Worm (Caenorhabditis elegans): ENCODE measurements around the gene egg-3.

egg-3 gene

ce11 chrII:10887097-10887496, 2.9 kb upstream of the egg-3 start:
- TF ChIP-seq med-1 (GFP tag; optimal IDR thresholded peaks at IDR 0.05; ENCODE audit: insufficient read depth): no peak
- TF ChIP-seq tab-1 (GFP tag; IDR thresholded peaks at IDR 0.05): no peak
- no peak for TF ChIP-seq flt-1 (GFP tag; IDR thresholded peaks at IDR 0.05)
- no peak for TF ChIP-seq cog-1 (tag; optimal IDR thresholded peaks at IDR 0.05)
- no peak for TF ChIP-seq ref-1 (GFP tag; conservative IDR thresholded peaks at IDR 0.05)
- no peak for TF ChIP-seq ztf-23 (GFP tag; IDR thresholded peaks at IDR 0.05)
- no peak for TF ChIP-seq T22C8.4 (GFP tag; IDR thresholded peaks at IDR 0.05)
- no peak for TF ChIP-seq ztf-29 (GFP tag; IDR thresholded peaks at IDR 0.05)
- no peak for TF ChIP-seq klf-2 (GFP tag; conservative IDR thresholded peaks at IDR 0.05)

- TF ChIP-seq ref-1 (GFP tag; conservative IDR thresholded peaks at IDR 0.05) (no peak), klf-2 (GFP tag; conservative IDR thresholded peaks at IDR 0.05) (no peak), med-1 (GFP tag; optimal IDR thresholded peaks at IDR 0.05; ENCODE audit: insufficient read depth) (no peak), ztf-23 (GFP tag; IDR thresholded peaks at IDR 0.05) (no peak), T22C8.4 (GFP tag; IDR thresholded peaks at IDR 0.05) (no peak), ztf-29 (GFP tag; IDR thresholded peaks at IDR 0.05) (no peak), flt-1 (GFP tag; IDR thresholded peaks at IDR 0.05) (no peak), cog-1 (tag; optimal IDR thresholded peaks at IDR 0.05) (no peak), tab-1 (GFP tag; IDR thresholded peaks at IDR 0.05) (no peak)
Measured at ce11 chrII:10885868-10886514, 1.8 kb upstream of the egg-3 start, which contains the start of gene F44F4.3. F44F4.3 (minus strand) TSS chrII:10885918.

- TF ChIP-seq ztf-29 (GFP tag; IDR thresholded peaks at IDR 0.05) (no peak), klf-2 (GFP tag; conservative IDR thresholded peaks at IDR 0.05) (no peak), ztf-23 (GFP tag; IDR thresholded peaks at IDR 0.05) (no peak), ref-1 (GFP tag; conservative IDR thresholded peaks at IDR 0.05) (no peak), tab-1 (GFP tag; IDR thresholded peaks at IDR 0.05) (no peak), T22C8.4 (GFP tag; IDR thresholded peaks at IDR 0.05) (no peak)
Measured at ce11 chrII:10885250-10885649, 1.0 kb upstream of the egg-3 start.

ce11 chrII:10880625-10881024, 3.6 kb downstream of the egg-3 start, which contains the start of gene lurp-1:
lurp-1 (plus strand) TSS chrII:10880925.
- TF ChIP-seq ztf-23 (GFP tag; IDR thresholded peaks at IDR 0.05) (no peak), klf-2 (GFP tag; conservative IDR thresholded peaks at IDR 0.05) (no peak), cog-1 (tag; optimal IDR thresholded peaks at IDR 0.05) (no peak), ztf-29 (GFP tag; IDR thresholded peaks at IDR 0.05) (no peak), flt-1 (GFP tag; IDR thresholded peaks at IDR 0.05) (no peak), tab-1 (GFP tag; IDR thresholded peaks at IDR 0.05) (no peak), ref-1 (GFP tag; conservative IDR thresholded peaks at IDR 0.05) (no peak), med-1 (GFP tag; optimal IDR thresholded peaks at IDR 0.05; ENCODE audit: insufficient read depth) (no peak), T22C8.4 (GFP tag; IDR thresholded peaks at IDR 0.05) (no peak)

- no peak for TF ChIP-seq ref-1 (GFP tag; conservative IDR thresholded peaks at IDR 0.05)
- no peak for TF ChIP-seq cog-1 (tag; optimal IDR thresholded peaks at IDR 0.05)
- no peak for TF ChIP-seq tab-1 (GFP tag; IDR thresholded peaks at IDR 0.05)
- no peak for TF ChIP-seq klf-2 (GFP tag; conservative IDR thresholded peaks at IDR 0.05)
- no peak for TF ChIP-seq ztf-23 (GFP tag; IDR thresholded peaks at IDR 0.05)
- no peak for TF ChIP-seq med-1 (GFP tag; optimal IDR thresholded peaks at IDR 0.05; ENCODE audit: insufficient read depth)
- no peak for TF ChIP-seq ztf-29 (GFP tag; IDR thresholded peaks at IDR 0.05)
- no peak for TF ChIP-seq T22C8.4 (GFP tag; IDR thresholded peaks at IDR 0.05)
- TF ChIP-seq flt-1 (GFP tag; IDR thresholded peaks at IDR 0.05): no peak
Measured at ce11 chrII:10873631-10874030, 10.6 kb downstream of the egg-3 start, which contains the start of gene orc-2. orc-2 (plus strand) TSS chrII:10873931.

- TF ChIP-seq med-1 (GFP tag; optimal IDR thresholded peaks at IDR 0.05; ENCODE audit: insufficient read depth) (no peak), ztf-29 (GFP tag; IDR thresholded peaks at IDR 0.05) (no peak), klf-2 (GFP tag; conservative IDR thresholded peaks at IDR 0.05) (0 out of 2 replicates have a peak, but pooled peaks have one; percentile 42), ref-1 (GFP tag; conservative IDR thresholded peaks at IDR 0.05) (no peak), flt-1 (GFP tag; IDR thresholded peaks at IDR 0.05) (0 out of 2 replicates have a peak, but pooled peaks have one; percentile 46), T22C8.4 (GFP tag; IDR thresholded peaks at IDR 0.05) (no peak), ztf-23 (GFP tag; IDR thresholded peaks at IDR 0.05) (peak; percentile 67), cog-1 (tag; optimal IDR thresholded peaks at IDR 0.05) (peak; percentile 80), tab-1 (GFP tag; IDR thresholded peaks at IDR 0.05) (0 out of 2 replicates have a peak, but pooled peaks have one; percentile 29)
Measured at ce11 chrII:10872541-10872940, 11.7 kb downstream of the egg-3 start, which contains the start of the genes cyn-4 and copz-1. cyn-4 (minus strand) TSS chrII:10872611. copz-1 (plus strand) TSS chrII:10872879.

- no peak for TF ChIP-seq T22C8.4 (GFP tag; IDR thresholded peaks at IDR 0.05)
- no peak for TF ChIP-seq ztf-29 (GFP tag; IDR thresholded peaks at IDR 0.05)
- TF ChIP-seq klf-2 (GFP tag; conservative IDR thresholded peaks at IDR 0.05): no peak
- no peak for TF ChIP-seq flt-1 (GFP tag; IDR thresholded peaks at IDR 0.05)
- TF ChIP-seq cog-1 (tag; optimal IDR thresholded peaks at IDR 0.05): no peak
- no peak for TF ChIP-seq med-1 (GFP tag; optimal IDR thresholded peaks at IDR 0.05; ENCODE audit: insufficient read depth)
- TF ChIP-seq ref-1 (GFP tag; conservative IDR thresholded peaks at IDR 0.05): no peak
- TF ChIP-seq tab-1 (GFP tag; IDR thresholded peaks at IDR 0.05): no peak
- TF ChIP-seq ztf-23 (GFP tag; IDR thresholded peaks at IDR 0.05): no peak
Measured at ce11 chrII:10870698-10871097, 13.5 kb downstream of the egg-3 start.

ce11 chrII:10868670-10869246, 15.5 kb downstream of the egg-3 start, which contains the start of the genes gmps-1 and cap-2:
gmps-1 (minus strand) TSS chrII:10868720.
cap-2 (plus strand) TSS chrII:10869196.
- TF ChIP-seq flt-1 (GFP tag; IDR thresholded peaks at IDR 0.05) (peak; percentile 76), med-1 (GFP tag; optimal IDR thresholded peaks at IDR 0.05; ENCODE audit: insufficient read depth) (no peak), cog-1 (tag; optimal IDR thresholded peaks at IDR 0.05) (peak; percentile 64), ref-1 (GFP tag; conservative IDR thresholded peaks at IDR 0.05) (no peak), T22C8.4 (GFP tag; IDR thresholded peaks at IDR 0.05) (peak; percentile 86), ztf-29 (GFP tag; IDR thresholded peaks at IDR 0.05) (no peak), ztf-23 (GFP tag; IDR thresholded peaks at IDR 0.05) (peak; percentile 59; the same call in 1 of the 2 replicates)

ce11 chrII:10867219-10867618, 17.0 kb downstream of the egg-3 start:
- no peak for TF ChIP-seq ref-1 (GFP tag; conservative IDR thresholded peaks at IDR 0.05)
- no peak for TF ChIP-seq med-1 (GFP tag; optimal IDR thresholded peaks at IDR 0.05; ENCODE audit: insufficient read depth)
- no peak for TF ChIP-seq flt-1 (GFP tag; IDR thresholded peaks at IDR 0.05)

Data from whole organism, midembryonic.